Worm (Caenorhabditis elegans) whole organism, late embryonic: ENCODE data around the gene F46G11.4.

Experiments used
- C38D4.7 ChIP-seq: fragments of 200-800 bp; sonication (Bioruptor generic); optimal IDR thresholded peaks from 2 replicates; lab custom pipeline; 2018; ENCODE audit warnings: mild to moderate bottlenecking, missing genetic modification characterization, moderate library complexity, missing compliant biosample characterization
- K02D7.2 ChIP-seq: sonication (generic microtip); optimal IDR thresholded peaks from 2 replicates; lab custom pipeline; 2017; ENCODE audit warnings: mild to moderate bottlenecking, missing genetic modification characterization, missing compliant biosample characterization
- T23F11.4 ChIP-seq: fragments of 200-800 bp; sonication (Bioruptor generic); optimal IDR thresholded peaks from 2 replicates; lab custom pipeline; 2018; ENCODE audit warnings: mild to moderate bottlenecking, missing genetic modification characterization, missing compliant biosample characterization
- Y22D7AL.16 ChIP-seq: sonication (generic microtip); optimal IDR thresholded peaks from 2 replicates; lab custom pipeline; 2016; ENCODE audit warnings: missing genetic modification characterization, missing compliant biosample characterization
- ahr-1 ChIP-seq: sonication (generic microtip); optimal IDR thresholded peaks from 2 replicates; lab custom pipeline; 2016; ENCODE audit warnings: missing genetic modification characterization, missing compliant biosample characterization
- ama-1 ChIP-seq: fragments of 150-350 bp; optimal IDR thresholded peaks from 2 replicates; lab custom pipeline; 2014
- ceh-14 ChIP-seq: sonication (generic microtip); optimal IDR thresholded peaks from 2 replicates; lab custom pipeline; 2016; ENCODE audit warnings: missing genotype, missing genetic modification characterization, missing compliant biosample characterization
- ceh-18 ChIP-seq: sonication (generic microtip); optimal IDR thresholded peaks from 2 replicates; lab custom pipeline; 2016; ENCODE audit warnings: missing genetic modification characterization, missing compliant biosample characterization
- ceh-19 ChIP-seq: fragments of 200-800 bp; sonication (Bioruptor generic); optimal IDR thresholded peaks from 2 replicates; lab custom pipeline; 2018; ENCODE audit warnings: mild to moderate bottlenecking, missing genetic modification characterization, missing compliant biosample characterization
- ceh-24 ChIP-seq: sonication (generic microtip); optimal IDR thresholded peaks from 2 replicates; lab custom pipeline; 2016; ENCODE audit warnings: mild to moderate bottlenecking, missing genetic modification characterization, missing compliant biosample characterization
- ceh-31 ChIP-seq: sonication (generic microtip); optimal IDR thresholded peaks from 2 replicates; lab custom pipeline; 2016; ENCODE audit warnings: missing genetic modification characterization, missing compliant biosample characterization
- ceh-34 ChIP-seq: sonication (generic microtip); optimal IDR thresholded peaks from 2 replicates; lab custom pipeline; 2016; ENCODE audit warnings: mild to moderate bottlenecking, missing genetic modification characterization, missing compliant biosample characterization
- ceh-45 ChIP-seq: fragments of 200-800 bp; sonication (Bioruptor generic); IDR thresholded peaks from 2 replicates; pipeline ENCODE4 v1.3.6; 2022; ENCODE audit warnings: missing genetic modification reagents, missing genetic modification characterization, missing compliant biosample characterization
- ceh-48 ChIP-seq: sonication (generic microtip); optimal IDR thresholded peaks from 2 replicates; lab custom pipeline; 2016; ENCODE audit warnings: missing genetic modification characterization, inconsistent platforms, missing compliant biosample characterization
- ceh-6 ChIP-seq: fragments of 200-800 bp; sonication (Bioruptor generic); optimal IDR thresholded peaks from 2 replicates; lab custom pipeline; 2018; ENCODE audit warnings: mild to moderate bottlenecking, missing genetic modification characterization, missing compliant biosample characterization
- ceh-9 ChIP-seq: sonication (generic microtip); optimal IDR thresholded peaks from 2 replicates; lab custom pipeline; 2016; ENCODE audit warnings: mild to moderate bottlenecking, missing genetic modification characterization, inconsistent platforms, missing compliant biosample characterization
- che-1 ChIP-seq: sonication (generic microtip); optimal IDR thresholded peaks from 2 replicates; lab custom pipeline; 2016; ENCODE audit warnings: mild to moderate bottlenecking, missing genetic modification characterization, missing compliant biosample characterization
- dmd-4 ChIP-seq: sonication (generic microtip); optimal IDR thresholded peaks from 2 replicates; lab custom pipeline; 2016; ENCODE audit warnings: borderline replicate concordance, missing genetic modification characterization, missing compliant biosample characterization
- dve-1 ChIP-seq: sonication (generic microtip); optimal IDR thresholded peaks from 2 replicates; lab custom pipeline; 2017; ENCODE audit warnings: antibody characterized with exemption, mild to moderate bottlenecking, missing genetic modification characterization, missing compliant biosample characterization
- eyg-1 ChIP-seq: sonication (generic microtip); optimal IDR thresholded peaks from 2 replicates; lab custom pipeline; 2016; ENCODE audit warnings: missing genotype, missing genetic modification characterization, missing compliant biosample characterization
- fkh-6 ChIP-seq: sonication (generic microtip); optimal IDR thresholded peaks from 2 replicates; lab custom pipeline; 2016; ENCODE audit warnings: missing genetic modification characterization, missing compliant biosample characterization
- hlh-13 ChIP-seq: fragments of 200-800 bp; sonication (Bioruptor generic); optimal IDR thresholded peaks from 2 replicates; lab custom pipeline; 2018; ENCODE audit warnings: mild to moderate bottlenecking, missing genetic modification characterization, missing compliant biosample characterization
- hlh-15 ChIP-seq: sonication (generic microtip); optimal IDR thresholded peaks from 2 replicates; lab custom pipeline; 2016; ENCODE audit warnings: missing genetic modification characterization, missing compliant biosample characterization
- hlh-8 ChIP-seq: sonication (generic microtip); optimal IDR thresholded peaks from 2 replicates; lab custom pipeline; 2016; ENCODE audit warnings: missing genotype, missing genetic modification characterization, missing compliant biosample characterization
- lim-6 ChIP-seq: sonication (generic microtip); optimal IDR thresholded peaks from 2 replicates; lab custom pipeline; 2016; ENCODE audit warnings: missing genetic modification characterization, missing compliant biosample characterization
- lin-11 ChIP-seq: fragments of 200-800 bp; sonication (Bioruptor generic); optimal IDR thresholded peaks from 2 replicates; lab custom pipeline; 2018; ENCODE audit warnings: mild to moderate bottlenecking, missing genetic modification characterization, missing compliant biosample characterization
- madf-2 ChIP-seq: sonication (generic microtip); optimal IDR thresholded peaks from 2 replicates; lab custom pipeline; 2017; ENCODE audit warnings: missing genetic modification characterization, missing compliant biosample characterization
- nhr-11 ChIP-seq: fragments of 150-350 bp; optimal IDR thresholded peaks from 2 replicates; lab custom pipeline; 2014; ENCODE audit warnings: missing biosample characterization, missing genetic modification characterization
- npax-4 ChIP-seq: sonication (generic microtip); optimal IDR thresholded peaks from 2 replicates; lab custom pipeline; 2016; ENCODE audit warnings: missing genetic modification characterization, missing compliant biosample characterization
- odd-2 ChIP-seq: sonication (generic microtip); optimal IDR thresholded peaks from 2 replicates; lab custom pipeline; 2017; ENCODE audit warnings: antibody characterized with exemption, mild to moderate bottlenecking, missing genetic modification characterization, missing compliant biosample characterization
- pax-1 ChIP-seq: fragments of 150-350 bp; optimal IDR thresholded peaks from 2 replicates; lab custom pipeline; 2014; ENCODE audit warnings: missing biosample characterization, missing genetic modification characterization
- pha-2 ChIP-seq: sonication (generic microtip); optimal IDR thresholded peaks from 2 replicates; lab custom pipeline; 2017; ENCODE audit warnings: mild to moderate bottlenecking, missing genetic modification characterization, missing compliant biosample characterization
- pqm-1 ChIP-seq: sonication (generic microtip); optimal IDR thresholded peaks from 2 replicates; lab custom pipeline; 2016; ENCODE audit warnings: missing genetic modification characterization, missing compliant biosample characterization
- ref-2 ChIP-seq: sonication (generic microtip); optimal IDR thresholded peaks from 2 replicates; lab custom pipeline; 2016; ENCODE audit warnings: missing genetic modification characterization, missing compliant biosample characterization
- sox-4 ChIP-seq: sonication (generic microtip); optimal IDR thresholded peaks from 2 replicates; lab custom pipeline; 2017; ENCODE audit warnings: mild to moderate bottlenecking, missing genetic modification characterization, inconsistent platforms, missing compliant biosample characterization
- syd-9 ChIP-seq: sonication (generic microtip); optimal IDR thresholded peaks from 2 replicates; lab custom pipeline; 2016; ENCODE audit warnings: mild to moderate bottlenecking, missing genetic modification characterization, moderate library complexity, missing compliant biosample characterization
- tbx-2 ChIP-seq: sonication (generic microtip); optimal IDR thresholded peaks from 2 replicates; lab custom pipeline; 2016; ENCODE audit warnings: missing genetic modification characterization, missing compliant biosample characterization
- unc-42 ChIP-seq: sonication (generic microtip); optimal IDR thresholded peaks from 2 replicates; lab custom pipeline; 2016; ENCODE audit warnings: missing genotype, missing genetic modification characterization, missing compliant biosample characterization
- zip-5 ChIP-seq: sonication (generic microtip); optimal IDR thresholded peaks from 2 replicates; lab custom pipeline; 2016; ENCODE audit warnings: missing genetic modification characterization, missing compliant biosample characterization
- ztf-16 ChIP-seq: sonication (generic microtip); optimal IDR thresholded peaks from 2 replicates; lab custom pipeline; 2017; ENCODE audit warnings: missing genetic modification characterization, missing compliant biosample characterization

Gene F46G11.4

ce11 chrX:5816346-5816745 lies 17.8 kb upstream of the F46G11.4 start (continued):
- TF ChIP-seq unc-42 (tag; lab: Kevin White, UChicago) (no peak), ref-2 (tag; lab: Kevin White, UChicago) (peak; percentile 55), T23F11.4 (GFP tag; lab: Kevin White, UChicago) (peak; percentile 60), ceh-48 (tag; lab: Kevin White, UChicago) (no peak), eyg-1 (tag; lab: Kevin White, UChicago) (no peak), hlh-15 (tag; lab: Kevin White, UChicago) (peak; percentile 42), tbx-2 (tag; lab: Kevin White, UChicago) (peak; percentile 39), lin-11 (tag; lab: Kevin White, UChicago) (no peak), syd-9 (tag; lab: Kevin White, UChicago) (peak; percentile 27), fkh-6 (tag; lab: Kevin White, UChicago) (peak; percentile 72), ceh-18 (tag; lab: Kevin White, UChicago) (peak; percentile 4), ahr-1 (tag; lab: Kevin White, UChicago) (no peak), madf-2 (tag; lab: Kevin White, UChicago) (no peak), sox-4 (tag; lab: Kevin White, UChicago) (peak; percentile 42), pqm-1 (no peak), pax-1 (tag; lab: Kevin White, UChicago) (no peak), che-1 (tag; lab: Kevin White, UChicago) (no peak), ama-1 (lab: Kevin White, UChicago) (no peak), K02D7.2 (tag; lab: Kevin White, UChicago) (no peak), nhr-11 (no peak), ceh-6 (GFP tag; lab: Kevin White, UChicago) (peak; percentile 34), npax-4 (tag; lab: Kevin White, UChicago) (no peak), ztf-16 (tag; lab: Kevin White, UChicago) (no peak), ceh-14 (tag; lab: Kevin White, UChicago) (no peak), hlh-8 (tag; lab: Kevin White, UChicago) (no peak), lim-6 (tag; lab: Kevin White, UChicago) (no peak), ceh-9 (no peak), Y22D7AL.16 (no peak), odd-2 (tag; lab: Kevin White, UChicago) (no peak), pha-2 (tag; lab: Kevin White, UChicago) (no peak), ceh-34 (tag; lab: Kevin White, UChicago) (peak; percentile 71), ceh-31 (peak; percentile 75), ceh-24 (no peak)

- TF ChIP-seq tbx-2 (tag; lab: Kevin White, UChicago) = no peak
- TF ChIP-seq fkh-6 (tag; lab: Kevin White, UChicago) = no peak
- no peak for TF ChIP-seq ceh-45
- no peak for TF ChIP-seq ceh-34 (tag; lab: Kevin White, UChicago)
- no peak for TF ChIP-seq Y22D7AL.16
- no peak for TF ChIP-seq madf-2 (tag; lab: Kevin White, UChicago)
- TF ChIP-seq, all 69 proteins: peak for 0
Measured at ce11 chrX:5815343-5815742, 16.8 kb upstream of the F46G11.4 start.

DNA sequence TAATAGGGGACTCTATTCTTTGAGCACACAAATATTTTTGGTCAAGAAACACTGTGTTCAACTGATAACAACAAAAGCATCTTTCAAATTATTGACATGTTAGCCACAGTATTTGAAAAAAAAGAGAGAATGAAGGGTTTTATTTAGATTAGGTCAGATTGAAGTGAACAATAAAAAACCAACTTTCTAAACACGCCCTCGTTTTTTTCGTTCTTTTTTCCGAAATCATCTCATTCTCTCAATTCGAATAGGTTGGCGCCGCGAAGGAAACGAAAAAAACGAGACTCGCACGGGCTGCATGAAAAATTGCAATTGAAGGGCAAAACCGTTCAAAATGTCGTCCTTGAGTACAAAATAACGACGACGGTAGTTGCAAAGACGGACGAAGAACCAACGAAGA lies 15.8 kb upstream of the F46G11.4 start:
- no peak for TF ChIP-seq ceh-19
- TF ChIP-seq zip-5 (tag; lab: Kevin White, UChicago) = no peak
- TF ChIP-seq K02D7.2 (tag; lab: Kevin White, UChicago) = no peak
- TF ChIP-seq hlh-13 (GFP tag; lab: Kevin White, UChicago) = no peak
- no peak for TF ChIP-seq C38D4.7 (GFP tag; lab: Kevin White, UChicago)
- TF ChIP-seq dve-1 (tag; lab: Kevin White, UChicago) = no peak
- TF ChIP-seq hlh-15 (tag; lab: Kevin White, UChicago) = no peak
- TF ChIP-seq npax-4 (tag; lab: Kevin White, UChicago) = no peak
- TF ChIP-seq ceh-18 (tag; lab: Kevin White, UChicago) = no peak
- TF ChIP-seq dmd-4 (tag; lab: Kevin White, UChicago) = no peak
- TF ChIP-seq che-1 (tag; lab: Kevin White, UChicago) = no peak
- TF ChIP-seq pqm-1 = no peak
